Fruit fly (Drosophila melanogaster) whole organism, prepupa: ENCODE results near the gene DppIII.
A peak's percentile ranks its signal among the peaks of the same experiment; 100 is the strongest.

Experiments
- CG11294 ChIP-seq: fragments of 200-800 bp; sonication (Bioruptor generic); IDR thresholded peaks from 2 replicates; pipeline ENCODE4 v1.3.6; 2022; ENCODE audit warnings: missing biosample characterization, missing genetic modification characterization
- CG11762 ChIP-seq: fragments of 200-800 bp; sonication (Bioruptor generic); optimal IDR thresholded peaks from 3 replicates; lab custom pipeline; 2016; ENCODE audit warnings: missing biosample characterization, missing genetic modification characterization; ENCODE audit not compliant: insufficient read depth
- CG15336 ChIP-seq: fragments of 200-800 bp; sonication (Bioruptor generic); IDR thresholded peaks from 2 replicates; pipeline ENCODE4 v1.3.6; 2022; ENCODE audit warnings: missing biosample characterization, missing genetic modification characterization
- CG16779 ChIP-seq: fragments of 200-800 bp; sonication (Bioruptor generic); optimal IDR thresholded peaks from 3 replicates; lab custom pipeline; 2017; ENCODE audit warnings: missing biosample characterization, mild to moderate bottlenecking, missing genetic modification characterization
- CG3032 ChIP-seq: fragments of 200-800 bp; optimal IDR thresholded peaks from 2 replicates; lab custom pipeline; 2019; ENCODE audit warnings: missing biosample characterization, mild to moderate bottlenecking, missing genetic modification characterization, moderate library complexity
- CG31627 ChIP-seq: fragments of 200-800 bp; sonication (Bioruptor generic); optimal IDR thresholded peaks from 3 replicates; lab custom pipeline; 2016; ENCODE audit warnings: missing biosample characterization, missing genetic modification characterization
- CG3919 ChIP-seq: fragments of 200-800 bp; sonication (Bioruptor generic); optimal IDR thresholded peaks from 3 replicates; lab custom pipeline; 2016; ENCODE audit warnings: missing biosample characterization, missing genetic modification characterization
- CG6276 ChIP-seq: fragments of 200-800 bp; sonication (Bioruptor generic); optimal IDR thresholded peaks from 2 replicates; lab custom pipeline; 2017; ENCODE audit warnings: missing biosample characterization, mild to moderate bottlenecking, missing genetic modification characterization
- CG6808 ChIP-seq: fragments of 200-800 bp; sonication (Bioruptor generic); optimal IDR thresholded peaks from 3 replicates; lab custom pipeline; 2017; ENCODE audit warnings: missing biosample characterization, missing genetic modification characterization, mild to moderate bottlenecking, moderate library complexity, missing genetic modification reagents
- CG7368 ChIP-seq: fragments of 200-800 bp; sonication (Bioruptor generic); optimal IDR thresholded peaks from 3 replicates; lab custom pipeline; 2016; ENCODE audit warnings: missing biosample characterization, missing genetic modification characterization
- CG9139 ChIP-seq: fragments of 200-800 bp; sonication (Bioruptor generic); optimal IDR thresholded peaks from 3 replicates; lab custom pipeline; 2017; ENCODE audit warnings: missing biosample characterization, mild to moderate bottlenecking, missing genetic modification characterization
- Eip75B ChIP-seq: fragments of 200-800 bp; sonication (Bioruptor generic); optimal IDR thresholded peaks from 3 replicates; lab custom pipeline; 2016; ENCODE audit warnings: missing biosample characterization, missing genetic modification characterization
- Eip78C ChIP-seq: fragments of 200-800 bp; sonication (Bioruptor generic); peaks from one replicate; lab custom pipeline; 2016; ENCODE audit warnings: missing biosample characterization, missing genetic modification characterization
- Eip93F ChIP-seq: fragments of 200-800 bp; sonication (Bioruptor generic); optimal IDR thresholded peaks from 2 replicates; lab custom pipeline; 2016; ENCODE audit warnings: missing biosample characterization, mild to moderate bottlenecking, missing genetic modification characterization
- Ets21C ChIP-seq: fragments of 200-800 bp; sonication (Bioruptor generic); optimal IDR thresholded peaks from 3 replicates; lab custom pipeline; 2016; ENCODE audit warnings: missing biosample characterization, missing genetic modification characterization
- Ets96B ChIP-seq: fragments of 200-800 bp; optimal IDR thresholded peaks from 2 replicates; lab custom pipeline; 2019; ENCODE audit warnings: missing biosample characterization, mild to moderate bottlenecking, missing genetic modification characterization, moderate library complexity
- Gug ChIP-seq: fragments of 200-800 bp; sonication (Bioruptor generic); IDR thresholded peaks from 2 replicates; pipeline ENCODE4 v1.3.6; 2022; ENCODE audit warnings: missing biosample characterization, missing genetic modification characterization
- Hr38 ChIP-seq: sonication (Bioruptor generic); optimal IDR thresholded peaks from 2 replicates; lab custom pipeline; 2016; ENCODE audit warnings: missing biosample characterization, missing genetic modification characterization
- Hr39 ChIP-seq: fragments of 200-800 bp; sonication (Bioruptor generic); optimal IDR thresholded peaks from 2 replicates; lab custom pipeline; 2016; ENCODE audit warnings: missing biosample characterization, missing genetic modification characterization
- Lpt ChIP-seq: fragments of 200-800 bp; sonication (Bioruptor generic); optimal IDR thresholded peaks from 3 replicates; lab custom pipeline; 2016; ENCODE audit warnings: missing biosample characterization, missing genetic modification characterization
- Met ChIP-seq: fragments of 200-800 bp; sonication (Bioruptor generic); optimal IDR thresholded peaks from 3 replicates; lab custom pipeline; 2016; ENCODE audit warnings: missing biosample characterization, missing genetic modification characterization
- OdsH ChIP-seq: fragments of 200-800 bp; sonication (Bioruptor generic); optimal IDR thresholded peaks from 3 replicates; lab custom pipeline; 2016; ENCODE audit warnings: missing biosample characterization, missing genetic modification characterization
- Sox102F ChIP-seq: fragments of 200-800 bp; sonication (Bioruptor generic); optimal IDR thresholded peaks from 2 replicates; lab custom pipeline; 2016; ENCODE audit warnings: missing biosample characterization, mild to moderate bottlenecking, missing genetic modification characterization
- Sox14 ChIP-seq: fragments of 200-800 bp; sonication (Bioruptor generic); optimal IDR thresholded peaks from 3 replicates; lab custom pipeline; 2016; ENCODE audit warnings: missing biosample characterization, missing genetic modification characterization
- Sox15 ChIP-seq: fragments of 200-800 bp; sonication (Bioruptor generic); optimal IDR thresholded peaks from 3 replicates; lab custom pipeline; 2016; ENCODE audit warnings: missing biosample characterization, missing genetic modification characterization
- achi ChIP-seq: fragments of 200-800 bp; sonication (Bioruptor generic); optimal IDR thresholded peaks from 3 replicates; lab custom pipeline; 2016; ENCODE audit warnings: missing biosample characterization, missing genetic modification characterization
- dac ChIP-seq: fragments of 200-800 bp; sonication (Bioruptor generic); optimal IDR thresholded peaks from 2 replicates; lab custom pipeline; 2017; ENCODE audit warnings: missing biosample characterization, mild to moderate bottlenecking, missing genetic modification characterization
- dsx ChIP-seq: fragments of 200-800 bp; optimal IDR thresholded peaks from 3 replicates; lab custom pipeline; 2019; ENCODE audit warnings: missing biosample characterization, mild to moderate bottlenecking, missing genetic modification characterization, moderate library complexity; ENCODE audit not compliant: poor library complexity, severe bottlenecking
- eg ChIP-seq: fragments of 200-800 bp; sonication (Bioruptor generic); IDR thresholded peaks from 3 replicates; pipeline ENCODE4 v1.3.6; 2022; ENCODE audit warnings: missing biosample characterization, missing genetic modification characterization
- esn ChIP-seq: fragments of 200-800 bp; sonication (Bioruptor generic); optimal IDR thresholded peaks from 2 replicates; lab custom pipeline; 2016; ENCODE audit warnings: missing biosample characterization, mild to moderate bottlenecking, missing genetic modification characterization, moderate library complexity
- fd59A ChIP-seq: fragments of 200-800 bp; sonication (Bioruptor generic); optimal IDR thresholded peaks from 2 replicates; lab custom pipeline; 2017; ENCODE audit warnings: missing biosample characterization, mild to moderate bottlenecking, missing genetic modification characterization, missing genetic modification reagents
- fkh ChIP-seq: fragments of 200-800 bp; sonication (Bioruptor generic); optimal IDR thresholded peaks from 3 replicates; lab custom pipeline; 2017; ENCODE audit warnings: missing biosample characterization, mild to moderate bottlenecking, missing genetic modification characterization, moderate library complexity
- lz ChIP-seq: fragments of 200-800 bp; sonication (Bioruptor generic); optimal IDR thresholded peaks from 3 replicates; lab custom pipeline; 2016; ENCODE audit warnings: missing biosample characterization, missing genetic modification characterization
- spab ChIP-seq: fragments of 200-800 bp; sonication (Bioruptor generic); optimal IDR thresholded peaks from 2 replicates; lab custom pipeline; 2017; ENCODE audit warnings: missing biosample characterization, mild to moderate bottlenecking, missing genetic modification characterization, missing genetic modification reagents
- ss ChIP-seq, 2 experiments: fragments of 200-800 bp; sonication (Bioruptor generic); optimal IDR thresholded peaks; 2 replicates in 1 of 2; 3 replicates in 1 of 2; lab custom pipeline; 2017 to 2018; ENCODE audit warnings: mild to moderate bottlenecking in 2 of 2, missing biosample characterization in 2 of 2, missing genetic modification characterization in 2 of 2, moderate library complexity in 1 of 2
- svp ChIP-seq: fragments of 200-800 bp; sonication (Bioruptor generic); peaks from one replicate; lab custom pipeline; 2016; ENCODE audit warnings: missing biosample characterization, missing genetic modification characterization
- topi ChIP-seq: fragments of 200-800 bp; sonication (Bioruptor generic); optimal IDR thresholded peaks from 3 replicates; lab custom pipeline; 2016; ENCODE audit warnings: missing biosample characterization, missing genetic modification characterization
- vri ChIP-seq: fragments of 200-800 bp; sonication (Bioruptor generic); optimal IDR thresholded peaks from 3 replicates; lab custom pipeline; 2016; ENCODE audit warnings: missing biosample characterization, mild to moderate bottlenecking, missing genetic modification characterization

The DppIII gene

dm6 chr3R:8307283-8307682, 36.9 kb upstream of the DppIII start:
- TF ChIP-seq lz (no peak), topi (no peak), fd59A (no peak), Gug (GFP tag; lab: Robert Waterston, UW) (no peak), CG11294 (GFP tag; lab: Robert Waterston, UW) (no peak), CG3919 (no peak), CG6276 (GFP tag; lab: Kevin White, UChicago) (no peak), CG6808 (GFP tag; lab: Kevin White, UChicago) (no peak), vri (GFP tag; lab: Kevin White, UChicago) (no peak), spab (GFP tag; lab: Kevin White, UChicago) (no peak), esn (no peak), fkh (no peak), Eip93F (GFP tag; lab: Kevin White, UChicago) (no peak), Ets96B (no peak), Sox15 (no peak), ss (GFP tag; optimal IDR thresholded peaks at IDR 0.05; lab: Kevin White, UChicago) (no peak), dsx (GFP tag; lab: Kevin White, UChicago) (no peak), CG16779 (tag; lab: Kevin White, UChicago) (no peak), Hr39 (GFP tag; lab: Kevin White, UChicago) (no peak), CG31627 (GFP tag; lab: Kevin White, UChicago) (no peak)

dm6 chr3R:8308515-8308959, 35.7 kb upstream of the DppIII start, which contains the start of gene tex:
tex (minus strand) TSS chr3R:8308645.
- peak; percentile 34 for TF ChIP-seq Eip78C (GFP tag; lab: Kevin White, UChicago)
- no peak for TF ChIP-seq CG3032 (tag; lab: Kevin White, UChicago)
- TF ChIP-seq CG9139 (GFP tag; lab: Kevin White, UChicago) = no peak
- peak; percentile 72 for TF ChIP-seq fkh
- no peak for TF ChIP-seq CG11762 (GFP tag; lab: Kevin White, UChicago)

dm6 chr3R:8310678-8311077, 33.5 kb upstream of the DppIII start, which contains the start of gene CG11693:
CG11693 (minus strand) TSS chr3R:8310778.
- TF ChIP-seq Ets96B = no peak
- TF ChIP-seq achi = no peak
- TF ChIP-seq Sox14 (GFP tag; lab: Kevin White, UChicago) = no peak
- no peak for TF ChIP-seq topi
- no peak for TF ChIP-seq spab (GFP tag; lab: Kevin White, UChicago)
- no peak for TF ChIP-seq CG31627 (GFP tag; lab: Kevin White, UChicago)
- TF ChIP-seq Lpt (GFP tag; lab: Kevin White, UChicago) = no peak

dm6 chr3R:8312037-8312436, 32.2 kb upstream of the DppIII start, which contains the start of the genes CG11694 and CG11698:
CG11694 (minus strand) TSS chr3R:8312137.
CG11698 (plus strand) TSS chr3R:8312188.
- TF ChIP-seq vri (GFP tag; lab: Kevin White, UChicago) = no peak
- no peak for TF ChIP-seq CG7368 (GFP tag; lab: Kevin White, UChicago)
- TF ChIP-seq svp (GFP tag; lab: Kevin White, UChicago) = no peak
- TF ChIP-seq CG6808 (GFP tag; lab: Kevin White, UChicago) = no peak
- no peak for TF ChIP-seq Sox102F
- no peak for TF ChIP-seq Met (GFP tag; lab: Kevin White, UChicago)
- TF ChIP-seq CG15336 (GFP tag; lab: Robert Waterston, UW) = no peak
- no peak for TF ChIP-seq topi
- no peak for TF ChIP-seq dsx (GFP tag; lab: Kevin White, UChicago)
- TF ChIP-seq OdsH (GFP tag; lab: Kevin White, UChicago) = no peak
- TF ChIP-seq Eip75B = no peak
- TF ChIP-seq Lpt (GFP tag; lab: Kevin White, UChicago) = no peak
- TF ChIP-seq Ets21C (GFP tag; lab: Kevin White, UChicago) = no peak
- TF ChIP-seq CG16779 (tag; lab: Kevin White, UChicago) = no peak
- TF ChIP-seq Hr39 (GFP tag; lab: Kevin White, UChicago) = no peak
- TF ChIP-seq eg (GFP tag; lab: Robert Waterston, UW) = no peak
- TF ChIP-seq CG6276 (GFP tag; lab: Kevin White, UChicago) = no peak
- no peak for TF ChIP-seq Hr38 (GFP tag; lab: Kevin White, UChicago)
- no peak for TF ChIP-seq Sox14 (GFP tag; lab: Kevin White, UChicago)
- TF ChIP-seq dac = no peak
